Fruit fly (Drosophila melanogaster) whole organism, pupa: ENCODE results near the gene MED30.

Experiments used
- CG13204 ChIP-seq: fragments of 200-800 bp; sonication (Bioruptor generic); optimal IDR thresholded peaks from 2 replicates; lab custom pipeline; 2018; ENCODE audit warnings: missing biosample characterization, mild to moderate bottlenecking, missing genetic modification characterization, moderate library complexity
- CG17806 ChIP-seq: fragments of 200-800 bp; sonication (Bioruptor generic); optimal IDR thresholded peaks from 2 replicates; lab custom pipeline; 2018; ENCODE audit warnings: missing biosample characterization, mild to moderate bottlenecking, missing genetic modification characterization, moderate library complexity
- CG32121 ChIP-seq: fragments of 200-800 bp; sonication (Bioruptor generic); IDR thresholded peaks from 2 replicates; pipeline ENCODE4 v1.3.6; 2022; ENCODE audit warnings: missing biosample characterization, missing genetic modification characterization
- CG34367 ChIP-seq: fragments of 200-800 bp; sonication (Bioruptor generic); optimal IDR thresholded peaks from 2 replicates; lab custom pipeline; 2018; ENCODE audit warnings: missing biosample characterization, mild to moderate bottlenecking, missing genetic modification characterization
- CG8159 ChIP-seq: fragments of 200-800 bp; sonication (Bioruptor generic); optimal IDR thresholded peaks from 3 replicates; lab custom pipeline; 2018; ENCODE audit warnings: missing biosample characterization, mild to moderate bottlenecking, missing genetic modification characterization, moderate library complexity
- D1 ChIP-seq: fragments of 200-800 bp; sonication (Bioruptor generic); optimal IDR thresholded peaks from 2 replicates; lab custom pipeline; 2018; ENCODE audit warnings: missing biosample characterization, mild to moderate bottlenecking, missing genetic modification characterization, moderate library complexity
- EcR ChIP-seq: fragments of 200-800 bp; sonication (Bioruptor generic); optimal IDR thresholded peaks from 3 replicates; lab custom pipeline; 2019; ENCODE audit warnings: missing biosample characterization, missing genetic modification characterization, mild to moderate bottlenecking, moderate library complexity, missing genetic modification reagents
- Ets98B ChIP-seq: fragments of 200-800 bp; sonication (Bioruptor generic); IDR thresholded peaks from 2 replicates; pipeline ENCODE4 v1.3.6; 2022; ENCODE audit warnings: missing biosample characterization, missing genetic modification characterization
- Pif1A ChIP-seq: fragments of 200-800 bp; sonication (Bioruptor generic); optimal IDR thresholded peaks from 3 replicates; lab custom pipeline; 2016; ENCODE audit warnings: missing biosample characterization, missing genetic modification characterization
- Snoo ChIP-seq: fragments of 200-800 bp; sonication (Bioruptor generic); optimal IDR thresholded peaks from 3 replicates; lab custom pipeline; 2017; ENCODE audit warnings: missing biosample characterization, mild to moderate bottlenecking, missing genetic modification characterization, inconsistent platforms
- fd96Ca ChIP-seq: fragments of 200-800 bp; sonication (Bioruptor generic); IDR thresholded peaks from 3 replicates; pipeline ENCODE4 v1.3.6; 2022; ENCODE audit warnings: missing biosample characterization, missing genetic modification characterization
- gl ChIP-seq: fragments of 200-800 bp; sonication (Bioruptor generic); optimal IDR thresholded peaks from 2 replicates; lab custom pipeline; 2018; ENCODE audit warnings: missing biosample characterization, mild to moderate bottlenecking, missing genetic modification characterization

DNA sequence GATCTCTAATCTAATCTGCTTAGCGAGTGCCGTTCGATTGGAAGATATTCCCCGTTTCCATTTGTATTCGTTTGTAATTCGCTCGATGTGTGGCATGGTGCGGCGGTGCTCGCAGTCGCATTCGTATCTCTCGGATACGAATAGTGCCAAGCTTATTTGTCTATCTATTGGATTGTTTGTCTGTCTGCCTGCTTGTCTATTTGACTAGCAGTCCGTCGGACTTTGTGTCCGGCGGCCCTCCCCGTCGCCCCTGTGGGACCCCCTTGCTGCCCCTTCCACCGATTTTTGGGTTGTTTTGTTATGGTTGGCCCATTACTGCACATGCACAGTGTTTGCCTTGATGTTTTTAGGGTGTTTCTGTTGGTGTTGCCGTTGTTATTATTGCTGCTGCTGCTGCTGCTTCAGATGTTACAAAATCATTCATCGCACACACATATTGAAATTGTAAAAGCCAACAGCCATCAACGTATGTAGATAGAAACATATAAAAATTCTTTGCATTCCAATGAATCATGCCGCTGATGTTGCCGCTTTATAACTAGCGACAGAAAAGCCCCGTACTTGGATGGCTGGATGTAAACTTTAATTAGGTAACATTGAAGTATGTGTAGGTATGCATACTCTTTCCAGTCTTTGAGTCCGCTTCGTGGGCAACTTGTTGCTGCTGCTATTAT, 39.0 kb downstream of the MED30 start:
- TF ChIP-seq CG34367 (tag; lab: Kevin White, UChicago) (no peak), CG8159 (tag; lab: Kevin White, UChicago) (no peak), Pif1A (GFP tag; lab: Kevin White, UChicago) (no peak), D1 (no peak), CG13204 (GFP tag; lab: Kevin White, UChicago) (no peak), fd96Ca (GFP tag; lab: Robert Waterston, UW) (no peak; the same call in 2 of the 3 replicates), gl (no peak), Ets98B (GFP tag; lab: Robert Waterston, UW) (peak; percentile 20), CG17806 (tag; lab: Kevin White, UChicago) (no peak), Snoo (tag; lab: Kevin White, UChicago) (no peak), EcR (GFP tag; lab: Kevin White, UChicago) (no peak), CG32121 (peak; percentile 60)
